Fruit fly (Drosophila melanogaster) whole organism, embryonic: ENCODE measurements around the gene Atg2.

Experiments used
- ATbp ChIP-seq: fragments of 200-800 bp; sonication (Bioruptor generic); optimal IDR thresholded peaks from 2 replicates; lab custom pipeline; 2017; ENCODE audit warnings: missing biosample characterization, mild to moderate bottlenecking, missing genetic modification characterization, missing genetic modification reagents
- Atf-2 ChIP-seq: fragments of 200-800 bp; sonication (Bioruptor generic); optimal IDR thresholded peaks from 2 replicates; lab custom pipeline; 2016; ENCODE audit warnings: missing biosample characterization, missing genetic modification characterization
- Blimp-1 ChIP-seq: fragments of 200-800 bp; sonication (Bioruptor generic); optimal IDR thresholded peaks from 3 replicates; lab custom pipeline; 2018; ENCODE audit warnings: missing biosample characterization, missing genetic modification characterization, mild to moderate bottlenecking, moderate library complexity, missing genetic modification reagents
- CG10267 ChIP-seq: fragments of 200-800 bp; sonication (Bioruptor generic); optimal IDR thresholded peaks from 2 replicates; lab custom pipeline; 2018; ENCODE audit warnings: missing biosample characterization, mild to moderate bottlenecking, missing genetic modification characterization, moderate library complexity
- CG11695 ChIP-seq: fragments of 200-800 bp; sonication (Bioruptor generic); IDR thresholded peaks from 3 replicates; pipeline ENCODE4 v1.3.6; 2022; ENCODE audit warnings: missing biosample characterization, missing genetic modification characterization
- CG11696 ChIP-seq: fragments of 200-800 bp; sonication (Bioruptor generic); IDR thresholded peaks from 2 replicates; pipeline ENCODE4 v1.3.6; 2022; ENCODE audit warnings: missing biosample characterization, missing genetic modification characterization
- CG12391 ChIP-seq: fragments of 200-800 bp; sonication (Bioruptor generic); optimal IDR thresholded peaks from 3 replicates; lab custom pipeline; 2018; ENCODE audit warnings: missing biosample characterization, mild to moderate bottlenecking, missing genetic modification characterization, moderate library complexity
- CG1529 ChIP-seq: fragments of 200-800 bp; sonication (Bioruptor generic); optimal IDR thresholded peaks from 3 replicates; lab custom pipeline; 2018; ENCODE audit warnings: missing biosample characterization, missing genetic modification characterization
- CG16779 ChIP-seq: fragments of 200-800 bp; sonication (Bioruptor generic); IDR thresholded peaks from 2 replicates; pipeline ENCODE4 v1.3.6; 2022; ENCODE audit warnings: missing biosample characterization, missing genetic modification characterization
- CG16863 ChIP-seq: fragments of 200-800 bp; sonication (Bioruptor generic); optimal IDR thresholded peaks from 3 replicates; lab custom pipeline; 2016; ENCODE audit warnings: missing biosample characterization, missing genetic modification characterization
- CG17361 ChIP-seq: fragments of 200-800 bp; sonication (Bioruptor generic); IDR thresholded peaks from 3 replicates; pipeline ENCODE4 v1.3.6; 2022; ENCODE audit warnings: missing biosample characterization, missing genetic modification characterization
- CG18262 ChIP-seq: fragments of 200-800 bp; optimal IDR thresholded peaks from 3 replicates; lab custom pipeline; 2019; ENCODE audit warnings: missing biosample characterization, mild to moderate bottlenecking, missing genetic modification characterization, moderate library complexity
- CG2875 ChIP-seq: fragments of 200-800 bp; sonication (Bioruptor generic); optimal IDR thresholded peaks from 2 replicates; lab custom pipeline; 2017; ENCODE audit warnings: missing biosample characterization, mild to moderate bottlenecking, missing genetic modification characterization, missing genetic modification reagents
- CG31441 ChIP-seq: fragments of 200-800 bp; sonication (Bioruptor generic); IDR thresholded peaks from 2 replicates; pipeline ENCODE4 v1.3.6; 2022; ENCODE audit warnings: missing biosample characterization, missing genetic modification characterization
- CG4730 ChIP-seq: fragments of 200-800 bp; sonication (Bioruptor generic); IDR thresholded peaks from 2 replicates; pipeline ENCODE4 v1.3.6; 2022; ENCODE audit warnings: missing biosample characterization, missing genetic modification characterization
- CG6765 ChIP-seq: fragments of 200-800 bp; sonication (Bioruptor generic); optimal IDR thresholded peaks from 3 replicates; lab custom pipeline; 2017; ENCODE audit warnings: missing biosample characterization, mild to moderate bottlenecking, missing genetic modification characterization
- CG7271 ChIP-seq: fragments of 200-800 bp; sonication (Bioruptor generic); optimal IDR thresholded peaks from 2 replicates; lab custom pipeline; 2018; ENCODE audit warnings: missing biosample characterization, mild to moderate bottlenecking, missing genetic modification characterization, moderate library complexity
- CG8359 ChIP-seq: fragments of 200-800 bp; sonication (Bioruptor generic); optimal IDR thresholded peaks from 2 replicates; lab custom pipeline; 2017; ENCODE audit warnings: missing biosample characterization, mild to moderate bottlenecking, missing genetic modification characterization, borderline replicate concordance
- Dll ChIP-seq: fragments of 200-800 bp; sonication (Bioruptor generic); IDR thresholded peaks from 4 replicates; pipeline ENCODE4 v1.3.6; 2022; ENCODE audit warnings: missing biosample characterization, missing genetic modification characterization; ENCODE audit not compliant: partially characterized antibody
- HHEX ChIP-seq: fragments of 200-800 bp; sonication (Bioruptor generic); optimal IDR thresholded peaks from 3 replicates; lab custom pipeline; 2017; ENCODE audit warnings: missing biosample characterization, mild to moderate bottlenecking, missing genetic modification characterization, missing genetic modification reagents
- HmgZ ChIP-seq: fragments of 200-800 bp; sonication (Bioruptor generic); optimal IDR thresholded peaks from 2 replicates; lab custom pipeline; 2018; ENCODE audit warnings: missing biosample characterization, mild to moderate bottlenecking, missing genetic modification characterization
- Hr78 ChIP-seq, 2 experiments: fragments of 200-800 bp in 1 of 2; fragments of >200 bp in 1 of 2; sonication (Bioruptor generic) in 1 of 2; optimal IDR thresholded peaks; 2 replicates each; lab custom pipeline; 2017 to 2019; ENCODE audit warnings: missing biosample characterization in 2 of 2, missing genetic modification characterization in 2 of 2, mild to moderate bottlenecking in 1 of 2, moderate library complexity in 1 of 2
- Hsf ChIP-seq: fragments of 200-800 bp; sonication (Bioruptor generic); optimal IDR thresholded peaks from 3 replicates; lab custom pipeline; 2016; ENCODE audit warnings: missing biosample characterization, missing genetic modification characterization
- Kr ChIP-seq: fragments of 200-800 bp; sonication (Bioruptor generic); optimal IDR thresholded peaks from 2 replicates; lab custom pipeline; 2017; ENCODE audit warnings: missing biosample characterization, mild to moderate bottlenecking, missing genetic modification characterization
- Mad ChIP-seq: fragments of 200-800 bp; sonication (Bioruptor generic); optimal IDR thresholded peaks from 2 replicates; lab custom pipeline; 2016; ENCODE audit warnings: missing biosample characterization, missing genetic modification characterization
- NFAT ChIP-seq: fragments of 200-800 bp; sonication (Bioruptor generic); IDR thresholded peaks from 2 replicates; pipeline ENCODE4 v1.3.6; 2022; ENCODE audit warnings: missing biosample characterization, missing genetic modification characterization
- Oli ChIP-seq: fragments of 200-800 bp; sonication (Bioruptor generic); optimal IDR thresholded peaks from 2 replicates; lab custom pipeline; 2018; ENCODE audit warnings: missing biosample characterization, mild to moderate bottlenecking, missing genetic modification characterization, moderate library complexity
- Side ChIP-seq: fragments of 200-800 bp; sonication (Bioruptor generic); optimal IDR thresholded peaks from 2 replicates; lab custom pipeline; 2016; ENCODE audit warnings: missing biosample characterization, missing genetic modification characterization
- TFAM ChIP-seq: fragments of 200-800 bp; sonication (Bioruptor generic); optimal IDR thresholded peaks from 2 replicates; lab custom pipeline; 2017; ENCODE audit warnings: missing biosample characterization, missing genetic modification characterization, inconsistent platforms
- ash1 ChIP-seq: fragments of 200-800 bp; sonication (Bioruptor generic); optimal IDR thresholded peaks from 2 replicates; lab custom pipeline; 2018; ENCODE audit warnings: missing biosample characterization, mild to moderate bottlenecking, missing genetic modification characterization
- bsh ChIP-seq, 2 experiments: fragments of 200-800 bp; sonication (Bioruptor generic); optimal IDR thresholded peaks; 2 replicates each; lab custom pipeline; 2017 to 2018; ENCODE audit warnings: mild to moderate bottlenecking in 2 of 2, missing biosample characterization in 2 of 2, missing genetic modification characterization in 2 of 2, moderate library complexity in 1 of 2
- dimm ChIP-seq: fragments of 200-800 bp; sonication (Bioruptor generic); IDR thresholded peaks from 2 replicates; pipeline ENCODE4 v1.3.6; 2022; ENCODE audit warnings: missing biosample characterization, missing genetic modification characterization
- fd102C ChIP-seq: fragments of 200-800 bp; sonication (Bioruptor generic); optimal IDR thresholded peaks from 2 replicates; lab custom pipeline; 2018; ENCODE audit warnings: missing biosample characterization, mild to moderate bottlenecking, missing genetic modification characterization, moderate library complexity
- gce ChIP-seq: fragments of 200-800 bp; sonication (Bioruptor generic); IDR thresholded peaks from 3 replicates; pipeline ENCODE4 v1.3.6; 2022; ENCODE audit warnings: missing biosample characterization, missing genetic modification characterization
- gsb-n ChIP-seq: fragments of 200-800 bp; sonication (Bioruptor generic); optimal IDR thresholded peaks from 3 replicates; lab custom pipeline; 2018; ENCODE audit warnings: missing biosample characterization, mild to moderate bottlenecking, missing genetic modification characterization
- her ChIP-seq: fragments of 200-800 bp; sonication (Bioruptor generic); optimal IDR thresholded peaks from 2 replicates; lab custom pipeline; 2016; ENCODE audit warnings: missing biosample characterization, missing genetic modification characterization
- kay ChIP-seq: fragments of 200-800 bp; sonication (Bioruptor generic); optimal IDR thresholded peaks from 2 replicates; lab custom pipeline; 2016; ENCODE audit warnings: missing biosample characterization, missing genetic modification characterization
- kni ChIP-seq: fragments of 200-800 bp; sonication (Bioruptor generic); optimal IDR thresholded peaks from 3 replicates; lab custom pipeline; 2017; ENCODE audit warnings: mild to moderate bottlenecking, missing biosample characterization, missing genetic modification reagents, missing genetic modification characterization
- lola ChIP-seq, 3 experiments: fragments of >200 bp in 2 of 3; fragments of 200-800 bp in 1 of 3; sonication (Bioruptor generic) in 1 of 3; optimal IDR thresholded peaks; 2 replicates each; lab custom pipeline; 2017 to 2019; ENCODE audit warnings: missing biosample characterization in 3 of 3, missing genetic modification characterization in 3 of 3, mild to moderate bottlenecking in 1 of 3, moderate library complexity in 1 of 3
- luna ChIP-seq: fragments of 200-800 bp; sonication (Bioruptor generic); optimal IDR thresholded peaks from 2 replicates; lab custom pipeline; 2016; ENCODE audit warnings: missing biosample characterization, missing genetic modification characterization
- mirr ChIP-seq: fragments of 200-800 bp; sonication (Bioruptor generic); optimal IDR thresholded peaks from 3 replicates; lab custom pipeline; 2018; ENCODE audit warnings: missing biosample characterization, mild to moderate bottlenecking, missing genetic modification characterization
- peb ChIP-seq: fragments of 200-800 bp; sonication (Bioruptor generic); IDR thresholded peaks from 2 replicates; pipeline ENCODE4 v1.3.6; 2022; ENCODE audit warnings: missing biosample characterization, missing genetic modification characterization
- sens ChIP-seq: fragments of 200-800 bp; sonication (Bioruptor generic); peaks from one replicate; lab custom pipeline; 2016; ENCODE audit warnings: missing biosample characterization, missing genetic modification characterization
- seq ChIP-seq: fragments of 200-800 bp; sonication (Bioruptor generic); IDR thresholded peaks from 2 replicates; pipeline ENCODE4 v1.3.6; 2022; ENCODE audit warnings: missing biosample characterization, missing genetic modification characterization
- slou ChIP-seq: fragments of 200-800 bp; sonication (Bioruptor generic); optimal IDR thresholded peaks from 3 replicates; lab custom pipeline; 2016; ENCODE audit warnings: missing biosample characterization, missing genetic modification characterization
- ssp ChIP-seq: fragments of 200-800 bp; sonication (Bioruptor generic); IDR thresholded peaks from 2 replicates; pipeline ENCODE4 v1.3.6; 2022; ENCODE audit warnings: missing biosample characterization, missing genetic modification characterization
- tin ChIP-seq: fragments of 200-800 bp; sonication (Bioruptor generic); optimal IDR thresholded peaks from 3 replicates; lab custom pipeline; 2016; ENCODE audit warnings: missing biosample characterization, missing genetic modification characterization
- tll ChIP-seq, 2 experiments: fragments of 200-800 bp in 1 of 2; fragments of >200 bp in 1 of 2; sonication (Bioruptor generic) in 1 of 2; optimal IDR thresholded peaks; 2 replicates each; lab custom pipeline; 2017 to 2019; ENCODE audit warnings: missing biosample characterization in 2 of 2, missing genetic modification characterization in 2 of 2, mild to moderate bottlenecking in 1 of 2, moderate library complexity in 1 of 2
- zf30C ChIP-seq: fragments of 200-800 bp; sonication (Bioruptor generic); optimal IDR thresholded peaks from 3 replicates; lab custom pipeline; 2018; ENCODE audit warnings: missing biosample characterization, mild to moderate bottlenecking, missing genetic modification characterization

Atg2 gene

dm6 chr3L:2798463-2798993 is 24.4 kb downstream of the Atg2 start (continued):
- TF ChIP-seq CG11695 (GFP tag; lab: Robert Waterston, UW) = 0 out of 3 replicates have a peak, but pooled peaks have one; percentile 13
- no peak for TF ChIP-seq Hsf (GFP tag; lab: Kevin White, UChicago)
- TF ChIP-seq Atf-2 (GFP tag; lab: Kevin White, UChicago) = peak; percentile 43
- peak in 1 of 2 experiments; percentile 60 for TF ChIP-seq tll (GFP tag; optimal IDR thresholded peaks at IDR 0.05; lab: Kevin White, UChicago)
- TF ChIP-seq CG1529 (GFP tag; lab: Kevin White, UChicago) = peak; percentile 71
- TF ChIP-seq dimm (GFP tag; lab: Robert Waterston, UW) = no peak
- TF ChIP-seq CG4730 = no peak
- TF ChIP-seq Mad (GFP tag; lab: Kevin White, UChicago) = peak; percentile 30
- TF ChIP-seq Blimp-1 (GFP tag; lab: Kevin White, UChicago) = peak; percentile 58
- TF ChIP-seq HmgZ (tag; lab: Kevin White, UChicago) = peak; percentile 39
- peak in 1 of 2 experiments; percentile 37 for TF ChIP-seq bsh (GFP tag; optimal IDR thresholded peaks at IDR 0.05; lab: Kevin White, UChicago)
- peak; percentile 34 for TF ChIP-seq her (GFP tag; lab: Kevin White, UChicago)
- TF ChIP-seq HHEX (GFP tag; lab: Kevin White, UChicago) = peak; percentile 46
- peak; percentile 7 for TF ChIP-seq Oli (tag; lab: Kevin White, UChicago)
- TF ChIP-seq TFAM (GFP tag; lab: Kevin White, UChicago) = peak; percentile 18
- TF ChIP-seq ATbp (GFP tag; lab: Kevin White, UChicago) = peak; percentile 85
- 0 out of 3 replicates have a peak, but pooled peaks have one; percentile 35 for TF ChIP-seq gce (GFP tag; lab: Robert Waterston, UW)
- TF ChIP-seq seq (GFP tag; lab: Robert Waterston, UW) = 0 out of 2 replicates have a peak, but pooled peaks have one; percentile 7
- peak; percentile 65 for TF ChIP-seq mirr (GFP tag; lab: Kevin White, UChicago)
- peak in 1 of 3 experiments; percentile 48 for TF ChIP-seq lola (GFP tag; optimal IDR thresholded peaks at IDR 0.05; lab: Kevin White, UChicago)
- no peak for TF ChIP-seq luna (GFP tag; lab: Kevin White, UChicago)
- peak; percentile 65 for TF ChIP-seq CG18262 (tag; lab: Kevin White, UChicago)
- peak; percentile 20; the same call in 1 of the 2 replicates for TF ChIP-seq NFAT (GFP tag; lab: Robert Waterston, UW)
- TF ChIP-seq CG7271 (tag; lab: Kevin White, UChicago) = peak; percentile 56
- peak; percentile 89 for TF ChIP-seq sens (GFP tag; lab: Kevin White, UChicago)
- TF ChIP-seq CG12391 (tag; lab: Kevin White, UChicago) = peak; percentile 10
- TF ChIP-seq zf30C (GFP tag; lab: Kevin White, UChicago) = peak; percentile 92
- TF ChIP-seq CG2875 (GFP tag; lab: Kevin White, UChicago) = peak; percentile 65
- no peak for TF ChIP-seq ssp
- TF ChIP-seq ash1 (GFP tag; lab: Kevin White, UChicago) = no peak
- TF ChIP-seq CG16863 (GFP tag; lab: Kevin White, UChicago) = peak; percentile 21
- TF ChIP-seq CG11696 = no peak
- TF ChIP-seq Dll (GFP tag; lab: Robert Waterston, UW) = peak; percentile 26; the same call in 1 of the 4 replicates
- peak; percentile 82 for TF ChIP-seq CG31441 (GFP tag; lab: Robert Waterston, UW)
- no peak for TF ChIP-seq kay (GFP tag; lab: Kevin White, UChicago)
- 0 out of 2 replicates have a peak, but pooled peaks have one; percentile 21 for TF ChIP-seq CG16779 (GFP tag; lab: Robert Waterston, UW)
- TF ChIP-seq Hr78 (GFP tag; optimal IDR thresholded peaks at IDR 0.05; lab: Kevin White, UChicago) = peak in 1 of 2 experiments; percentile 19
- TF ChIP-seq peb = no peak
- TF ChIP-seq Side (GFP tag; lab: Kevin White, UChicago) = peak; percentile 39
- no peak for TF ChIP-seq tin
- peak; percentile 21 for TF ChIP-seq CG10267
- no peak for TF ChIP-seq CG6765 (GFP tag; lab: Kevin White, UChicago)
- peak; percentile 78 for TF ChIP-seq Kr
- no peak for TF ChIP-seq slou
- TF ChIP-seq CG17361 = peak; percentile 48; the same call in 2 of the 3 replicates
- TF ChIP-seq gsb-n (tag; lab: Kevin White, UChicago) = peak; percentile 79
- TF ChIP-seq fd102C = peak; percentile 53
- peak; percentile 63 for TF ChIP-seq CG8359 (GFP tag; lab: Kevin White, UChicago)
- TF ChIP-seq kni = peak; percentile 63
